Worm (Caenorhabditis elegans) whole organism, young adult: Measurements from ENCODE around the gene R09A8.5.

ENCODE experiments used
- C06A6.2 ChIP-seq: fragments of 200-800 bp; sonication (Bioruptor generic); conservative IDR thresholded peaks from 2 replicates; pipeline ENCODE4 v1.3.6; 2022; ENCODE audit warnings: missing genetic modification characterization, missing compliant biosample characterization
- F57A8.1 ChIP-seq: fragments of 200-800 bp; sonication (Bioruptor generic); optimal IDR thresholded peaks from 2 replicates; lab custom pipeline; 2018; ENCODE audit warnings: mild to moderate bottlenecking, missing genetic modification characterization, moderate library complexity, missing compliant biosample characterization
- T26A5.8 ChIP-seq: sonication (generic microtip); optimal IDR thresholded peaks from 2 replicates; lab custom pipeline; 2016; ENCODE audit warnings: missing genetic modification characterization, missing compliant biosample characterization
- Y56A3A.18 ChIP-seq: fragments of 200-800 bp; sonication (Bioruptor generic); IDR thresholded peaks from 2 replicates; pipeline ENCODE4 v1.3.6; 2022; ENCODE audit warnings: missing genetic modification reagents, missing genetic modification characterization, missing compliant biosample characterization
- Y67H2A.10 ChIP-seq: fragments of 200-800 bp; sonication (Bioruptor generic); conservative IDR thresholded peaks from 2 replicates; pipeline ENCODE4 v1.3.6; 2022; ENCODE audit warnings: missing genetic modification reagents, missing genetic modification characterization, missing compliant biosample characterization
- Y95B8A.8 ChIP-seq: fragments of 200-800 bp; sonication (Bioruptor generic); IDR thresholded peaks from 2 replicates; pipeline ENCODE4 v1.3.6; 2022; ENCODE audit warnings: missing genetic modification reagents, missing genetic modification characterization, missing compliant biosample characterization
- ama-1 ChIP-seq, 3 experiments: fragments of 150-350 bp in 1 of 3; sonication (generic microtip) in 2 of 3; optimal IDR thresholded peaks; 2 replicates each; lab custom pipeline; 2014 to 2018; ENCODE audit warnings: missing biosample characterization in 2 of 3, missing genetic modification characterization in 2 of 3, missing genetic modification reagents in 2 of 3
- aptf-3 ChIP-seq: fragments of 200-800 bp; sonication (Bioruptor generic); IDR thresholded peaks from 2 replicates; pipeline ENCODE4 v1.3.6; 2022; ENCODE audit warnings: missing genetic modification characterization, missing compliant biosample characterization
- attf-3 ChIP-seq: fragments of 200-800 bp; sonication (Bioruptor generic); conservative IDR thresholded peaks from 2 replicates; pipeline ENCODE4 v1.3.6; 2022; ENCODE audit warnings: missing genetic modification reagents, missing genetic modification characterization, missing compliant biosample characterization
- attf-6 ChIP-seq: fragments of 200-800 bp; sonication (Bioruptor generic); IDR thresholded peaks from 2 replicates; pipeline ENCODE4 v1.3.6; 2022; ENCODE audit warnings: missing genetic modification reagents, missing genetic modification characterization, missing compliant biosample characterization
- bed-1 ChIP-seq: fragments of 200-800 bp; sonication (Bioruptor generic); IDR thresholded peaks from 2 replicates; pipeline ENCODE4 v1.3.6; 2022; ENCODE audit warnings: missing genetic modification reagents, missing genetic modification characterization, missing compliant biosample characterization
- bed-2 ChIP-seq: fragments of 200-800 bp; sonication (Bioruptor generic); IDR thresholded peaks from 2 replicates; pipeline ENCODE4 v1.3.6; 2022; ENCODE audit warnings: missing genetic modification reagents, missing genetic modification characterization, missing compliant biosample characterization
- ccch-3 ChIP-seq: fragments of 200-800 bp; sonication (Bioruptor generic); optimal IDR thresholded peaks from 2 replicates; lab custom pipeline; 2018; ENCODE audit warnings: mild to moderate bottlenecking, missing genetic modification characterization, missing compliant biosample characterization
- ceh-100 ChIP-seq: fragments of 200-800 bp; sonication (Bioruptor generic); IDR thresholded peaks from 2 replicates; pipeline ENCODE4 v1.3.6; 2022; ENCODE audit warnings: missing genetic modification reagents, missing genetic modification characterization, missing compliant biosample characterization
- ceh-79 ChIP-seq: sonication (generic microtip); optimal IDR thresholded peaks from 2 replicates; lab custom pipeline; 2017; ENCODE audit warnings: mild to moderate bottlenecking, missing genetic modification characterization, missing compliant biosample characterization
- chd-7 ChIP-seq: sonication (generic microtip); optimal IDR thresholded peaks from 2 replicates; lab custom pipeline; 2016; ENCODE audit warnings: mild to moderate bottlenecking, missing genetic modification characterization, moderate library complexity, missing compliant biosample characterization
- die-1 ChIP-seq: sonication (generic microtip); optimal IDR thresholded peaks from 2 replicates; lab custom pipeline; 2016; ENCODE audit warnings: missing genotype, mild to moderate bottlenecking, missing genetic modification characterization, missing compliant biosample characterization
- dpff-1 ChIP-seq: sonication (generic microtip); optimal IDR thresholded peaks from 2 replicates; lab custom pipeline; 2017; ENCODE audit warnings: mild to moderate bottlenecking, missing genetic modification characterization, missing compliant biosample characterization
- efl-1 ChIP-seq: fragments of 150-350 bp; optimal IDR thresholded peaks from 2 replicates; lab custom pipeline; 2014; ENCODE audit warnings: missing biosample characterization, missing genetic modification reagents, missing genetic modification characterization
- ets-4 ChIP-seq: fragments of 200-800 bp; sonication (Bioruptor generic); optimal IDR thresholded peaks from 2 replicates; lab custom pipeline; 2018; ENCODE audit warnings: mild to moderate bottlenecking, missing genetic modification characterization, missing compliant biosample characterization
- fkh-3 ChIP-seq: sonication (generic microtip); optimal IDR thresholded peaks from 2 replicates; lab custom pipeline; 2016; ENCODE audit warnings: mild to moderate bottlenecking, missing genetic modification characterization, missing compliant biosample characterization
- gei-17 ChIP-seq: fragments of 200-800 bp; sonication (Bioruptor generic); optimal IDR thresholded peaks from 2 replicates; lab custom pipeline; 2018; ENCODE audit warnings: mild to moderate bottlenecking, missing genetic modification characterization, missing compliant biosample characterization
- hlh-26 ChIP-seq: fragments of 200-800 bp; sonication (Bioruptor generic); conservative IDR thresholded peaks from 2 replicates; pipeline ENCODE4 v1.3.6; 2022; ENCODE audit warnings: missing genetic modification reagents, missing genetic modification characterization, missing compliant biosample characterization
- hmg-20 ChIP-seq: fragments of 200-800 bp; sonication (Bioruptor generic); IDR thresholded peaks from 2 replicates; pipeline ENCODE4 v1.3.6; 2022; ENCODE audit warnings: missing genetic modification reagents, missing genetic modification characterization, missing compliant biosample characterization
- let-526 ChIP-seq: fragments of 200-800 bp; sonication (Bioruptor generic); IDR thresholded peaks from 2 replicates; pipeline ENCODE4 v1.3.6; 2022; ENCODE audit warnings: missing genetic modification reagents, missing genetic modification characterization, missing compliant biosample characterization
- let-607 ChIP-seq, 2 experiments: fragments of 200-800 bp in 1 of 2; sonication (Bioruptor generic) in 1 of 2; sonication (generic microtip) in 1 of 2; optimal IDR thresholded peaks; 2 replicates each; lab custom pipeline; 2016 to 2018; ENCODE audit warnings: mild to moderate bottlenecking in 2 of 2, missing compliant biosample characterization in 2 of 2, missing genetic modification characterization in 2 of 2, moderate library complexity in 2 of 2, missing genotype in 1 of 2
- lin-40 ChIP-seq: sonication (generic microtip); optimal IDR thresholded peaks from 2 replicates; lab custom pipeline; 2016; ENCODE audit warnings: missing genetic modification characterization, mild to moderate bottlenecking, missing compliant biosample characterization, missing genotype, missing genetic modification reagents
- madf-3 ChIP-seq: fragments of 200-800 bp; sonication (Bioruptor generic); IDR thresholded peaks from 2 replicates; pipeline ENCODE4 v1.3.6; 2022; ENCODE audit warnings: missing genetic modification reagents, missing genetic modification characterization, missing compliant biosample characterization
- madf-8 ChIP-seq: fragments of 200-800 bp; sonication (Bioruptor generic); conservative IDR thresholded peaks from 2 replicates; pipeline ENCODE4 v1.3.6; 2022; ENCODE audit warnings: missing genetic modification reagents, missing genetic modification characterization, missing compliant biosample characterization
- mcd-1 ChIP-seq: fragments of 200-800 bp; sonication (Bioruptor generic); IDR thresholded peaks from 2 replicates; pipeline ENCODE4 v1.3.6; 2022; ENCODE audit warnings: missing genetic modification reagents, missing genetic modification characterization, missing compliant biosample characterization
- nfya-2 ChIP-seq: fragments of 200-800 bp; sonication (Bioruptor generic); IDR thresholded peaks from 2 replicates; pipeline ENCODE4 v1.3.6; 2022; ENCODE audit warnings: missing genetic modification reagents, missing genetic modification characterization, missing compliant biosample characterization
- nfyb-1 ChIP-seq: fragments of 200-800 bp; sonication (Bioruptor generic); IDR thresholded peaks from 2 replicates; pipeline ENCODE4 v1.3.6; 2022; ENCODE audit warnings: missing genetic modification reagents, missing genetic modification characterization, missing compliant biosample characterization
- nhr-80 ChIP-seq: sonication (generic microtip); optimal IDR thresholded peaks from 2 replicates; lab custom pipeline; 2016; ENCODE audit warnings: missing genetic modification characterization, missing compliant biosample characterization
- nhr-90 ChIP-seq: sonication (generic microtip); optimal IDR thresholded peaks from 2 replicates; lab custom pipeline; 2016; ENCODE audit warnings: missing genotype, mild to moderate bottlenecking, missing genetic modification characterization, missing compliant biosample characterization
- sptf-2 ChIP-seq: fragments of 200-800 bp; sonication (Bioruptor generic); optimal IDR thresholded peaks from 2 replicates; lab custom pipeline; 2018; ENCODE audit warnings: mild to moderate bottlenecking, missing genetic modification characterization, missing compliant biosample characterization
- tbp1 ChIP-seq: fragments of 200-800 bp; sonication (Bioruptor generic); optimal IDR thresholded peaks from 2 replicates; lab custom pipeline; 2018; ENCODE audit warnings: mild to moderate bottlenecking, missing genetic modification characterization, missing compliant biosample characterization
- zfh-2 ChIP-seq: fragments of 200-800 bp; sonication (Bioruptor generic); conservative IDR thresholded peaks from 2 replicates; pipeline ENCODE4 v1.3.6; 2022; ENCODE audit warnings: missing genetic modification reagents, missing genetic modification characterization, missing compliant biosample characterization
- ztf-18 ChIP-seq: sonication (generic microtip); optimal IDR thresholded peaks from 2 replicates; lab custom pipeline; 2016; ENCODE audit warnings: missing genotype, mild to moderate bottlenecking, missing genetic modification characterization, missing compliant biosample characterization
- ztf-22 ChIP-seq: fragments of 200-800 bp; sonication (Bioruptor generic); optimal IDR thresholded peaks from 2 replicates; lab custom pipeline; 2018; ENCODE audit warnings: mild to moderate bottlenecking, missing genetic modification characterization, moderate library complexity, missing compliant biosample characterization
- ztf-26 ChIP-seq: sonication (generic microtip); optimal IDR thresholded peaks from 2 replicates; lab custom pipeline; 2017; ENCODE audit warnings: missing genetic modification characterization, missing compliant biosample characterization
- ztf-28 ChIP-seq: fragments of 200-800 bp; sonication (Bioruptor generic); IDR thresholded peaks from 2 replicates; pipeline ENCODE4 v1.3.6; 2022; ENCODE audit warnings: missing genetic modification reagents, missing genetic modification characterization, missing compliant biosample characterization
- ztf-3 ChIP-seq: fragments of 200-800 bp; sonication (Bioruptor generic); optimal IDR thresholded peaks from 2 replicates; lab custom pipeline; 2018; ENCODE audit warnings: mild to moderate bottlenecking, missing genetic modification characterization, missing compliant biosample characterization

The R09A8.5 gene

DNA sequence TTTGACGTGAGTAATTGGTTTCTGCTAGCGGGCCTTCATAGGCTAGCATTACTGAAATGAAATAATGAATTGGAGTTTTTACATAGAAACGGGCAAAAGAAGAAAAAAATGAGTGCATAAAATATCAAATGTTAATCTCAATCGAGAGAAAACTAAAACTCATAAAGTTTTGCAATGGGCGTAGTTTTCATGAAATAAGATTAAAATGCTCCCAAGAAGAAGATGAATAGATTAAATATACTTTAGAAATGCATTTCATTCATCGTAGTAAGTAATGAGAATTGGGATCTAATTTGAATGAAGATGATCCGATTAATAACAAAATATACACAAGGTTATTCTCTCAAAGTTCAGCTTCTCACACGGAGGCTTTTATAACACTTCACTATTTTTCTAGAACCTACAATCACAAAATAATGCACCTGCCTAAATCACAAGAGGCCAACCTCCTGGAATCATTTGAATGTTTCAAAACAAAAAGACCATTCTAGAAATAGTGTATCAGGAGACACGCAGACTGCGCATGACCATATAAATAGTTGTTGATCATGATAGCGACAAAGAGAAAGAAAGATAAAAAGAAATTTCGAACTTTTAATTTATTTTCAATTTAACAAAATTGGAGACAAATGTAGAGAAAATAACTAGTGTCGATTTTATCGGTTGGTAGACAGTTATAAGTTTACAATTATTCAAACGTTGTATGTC, 27.6 kb upstream of the R09A8.5 start, which contains the start of gene nhr-17 (continued):
- TF ChIP-seq chd-7 (tag; lab: Kevin White, UChicago) (no peak), ztf-26 (tag; lab: Kevin White, UChicago) (peak; percentile 34), nhr-80 (tag; lab: Kevin White, UChicago) (peak; percentile 27), tbp1 (GFP tag; lab: Kevin White, UChicago) (peak; percentile 22), ztf-28 (no peak), zfh-2 (GFP tag; lab: Robert Waterston, UW) (no peak), aptf-3 (GFP tag; lab: Robert Waterston, UW) (no peak), lin-40 (tag; lab: Kevin White, UChicago) (peak; percentile 49), madf-3 (GFP tag; lab: Robert Waterston, UW) (no peak)
- TF ChIP-seq, all 124 proteins: peak for 9

- TF ChIP-seq mcd-1 (GFP tag; lab: Robert Waterston, UW) (no peak), ama-1 (optimal IDR thresholded peaks at IDR 0.05; lab: Kevin White, UChicago) (peak; percentile 71), ama-1 (GFP tag; optimal IDR thresholded peaks at IDR 0.05; lab: Kevin White, UChicago) (no peak)
Measured at ce11 chrX:12665799-12666198, 25.4 kb upstream of the R09A8.5 start.

ce11 chrX:12664987-12665451, 24.7 kb upstream of the R09A8.5 start:
- TF ChIP-seq nfyb-1 (GFP tag; lab: Robert Waterston, UW) (peak; percentile 94), nfya-2 (GFP tag; lab: Robert Waterston, UW) (no peak), Y56A3A.18 (GFP tag; lab: Robert Waterston, UW) (peak; percentile 91), ama-1 (optimal IDR thresholded peaks at IDR 0.05; lab: Kevin White, UChicago) (peak; percentile 90), ama-1 (GFP tag; optimal IDR thresholded peaks at IDR 0.05; lab: Kevin White, UChicago) (peak; percentile 50 to 54), ztf-3 (peak; percentile 69), ets-4 (GFP tag; lab: Kevin White, UChicago) (peak; percentile 80), ztf-22 (no peak), Y95B8A.8 (GFP tag; lab: Robert Waterston, UW) (peak; percentile 68; the same call in 1 of the 2 replicates), fkh-3 (tag; lab: Kevin White, UChicago) (peak; percentile 90), let-526 (peak; percentile 90), zfh-2 (GFP tag; lab: Robert Waterston, UW) (peak; percentile 73), ceh-79 (tag; lab: Kevin White, UChicago) (no peak), Y67H2A.10 (GFP tag; lab: Robert Waterston, UW) (peak; percentile 47; the same call in 1 of the 2 replicates), madf-3 (GFP tag; lab: Robert Waterston, UW) (peak; percentile 81; the same call in 1 of the 2 replicates), hmg-20 (GFP tag; lab: Robert Waterston, UW) (peak; percentile 83), dpff-1 (tag; lab: Kevin White, UChicago) (peak; percentile 48), F57A8.1 (GFP tag; lab: Kevin White, UChicago) (peak; percentile 79), nhr-80 (tag; lab: Kevin White, UChicago) (peak; percentile 22), hlh-26 (no peak), attf-6 (0 out of 2 replicates have a peak, but pooled peaks have one; percentile 50), sptf-2 (GFP tag; lab: Kevin White, UChicago) (peak; percentile 11), ccch-3 (GFP tag; lab: Kevin White, UChicago) (peak; percentile 34), bed-1 (GFP tag; lab: Robert Waterston, UW) (peak; percentile 79), ztf-18 (tag; lab: Kevin White, UChicago) (peak; percentile 72), T26A5.8 (tag; lab: Kevin White, UChicago) (peak; percentile 88), nhr-90 (tag; lab: Kevin White, UChicago) (peak; percentile 93), gei-17 (GFP tag; lab: Kevin White, UChicago) (peak; percentile 78), madf-8 (GFP tag; lab: Robert Waterston, UW) (no peak; the same call in 1 of the 2 replicates), die-1 (tag; lab: Kevin White, UChicago) (peak; percentile 95), ceh-100 (GFP tag; lab: Robert Waterston, UW) (peak; percentile 62), efl-1 (GFP tag; lab: Kevin White, UChicago) (no peak), let-607 (tag; optimal IDR thresholded peaks at IDR 0.05; lab: Kevin White, UChicago) (peak; percentile 64 to 75), chd-7 (tag; lab: Kevin White, UChicago) (peak; percentile 91), C06A6.2 (peak; percentile 85), bed-2 (GFP tag; lab: Robert Waterston, UW) (0 out of 2 replicates have a peak, but pooled peaks have one; percentile 53), attf-3 (GFP tag; lab: Robert Waterston, UW) (no peak)
